Worm (Caenorhabditis elegans): ENCODE measurements around the gene parg-2.

Gene parg-2

DNA sequence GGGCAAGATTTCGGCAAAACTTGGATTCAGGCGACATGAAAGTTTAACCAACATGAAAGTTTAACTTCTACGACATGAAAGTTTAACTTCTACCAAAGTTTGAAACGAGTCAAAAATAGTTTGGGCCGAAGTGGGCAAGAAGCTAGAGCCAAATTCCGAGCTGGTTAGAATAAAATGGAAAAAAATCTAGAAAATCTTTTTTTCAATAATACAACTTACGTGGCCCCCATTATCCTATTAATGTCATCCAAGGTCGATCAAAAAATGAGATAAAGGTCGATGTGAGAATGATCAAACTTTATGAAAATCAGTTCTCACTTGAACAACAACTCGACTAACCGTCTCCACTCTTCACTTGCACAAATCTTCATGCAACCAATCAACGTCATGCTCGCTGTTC, 37.6 kb downstream of the parg-2 start, which contains the start of gene F08B4.8:
F08B4.8 (plus strand) TSS at position 301 of the 400 bp plus-strand sequence.
- TF ChIP-seq nhr-80 (tag; optimal IDR thresholded peaks at IDR 0.05) = no peak
- TF ChIP-seq Y95B8A.8 (GFP tag; IDR thresholded peaks at IDR 0.05) = no peak
- TF ChIP-seq T07F8.4 (tag; optimal IDR thresholded peaks at IDR 0.05) = no peak
- no peak for TF ChIP-seq ceh-91 (GFP tag; IDR thresholded peaks at IDR 0.05)
- no peak for TF ChIP-seq snpc-4 (GFP tag; optimal IDR thresholded peaks at IDR 0.05)
- no peak for TF ChIP-seq snpc-4 (tag; optimal IDR thresholded peaks at IDR 0.05)

DNA sequence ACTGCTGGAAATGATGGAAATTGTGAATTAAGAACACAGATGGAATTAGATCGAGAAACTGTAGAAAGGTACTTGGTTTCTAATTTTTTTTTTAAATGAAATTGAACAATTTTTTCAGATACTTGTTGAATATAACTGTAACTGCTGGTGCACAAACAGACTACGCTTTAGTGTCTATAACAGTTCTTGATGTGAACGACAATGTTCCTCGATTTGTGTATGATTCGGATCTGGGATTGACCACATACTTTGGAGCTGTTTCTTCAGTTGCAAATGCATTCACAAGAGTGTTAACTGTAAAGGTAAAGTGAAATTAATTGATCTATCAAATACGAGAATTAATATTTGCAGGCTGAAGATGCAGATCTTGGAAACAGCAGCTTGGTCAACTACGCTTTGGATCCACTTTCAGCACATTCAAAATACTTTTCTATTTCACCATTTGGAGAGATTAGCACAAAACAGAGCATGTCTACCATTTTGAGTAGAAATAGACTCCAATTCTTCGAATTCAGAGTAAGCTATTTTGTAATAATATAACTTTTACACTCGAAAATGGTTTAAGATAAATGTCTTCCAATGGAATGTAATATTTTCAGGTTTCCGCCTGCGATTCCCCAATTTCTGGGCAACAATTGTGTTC, 41.1 kb downstream of the parg-2 start:
- no peak for TF ChIP-seq T07F8.4 (tag; optimal IDR thresholded peaks at IDR 0.05)
- TF ChIP-seq F10E7.11 (tag; optimal IDR thresholded peaks at IDR 0.05) = no peak
- no peak for TF ChIP-seq ztf-28 (GFP tag; IDR thresholded peaks at IDR 0.05)

DNA sequence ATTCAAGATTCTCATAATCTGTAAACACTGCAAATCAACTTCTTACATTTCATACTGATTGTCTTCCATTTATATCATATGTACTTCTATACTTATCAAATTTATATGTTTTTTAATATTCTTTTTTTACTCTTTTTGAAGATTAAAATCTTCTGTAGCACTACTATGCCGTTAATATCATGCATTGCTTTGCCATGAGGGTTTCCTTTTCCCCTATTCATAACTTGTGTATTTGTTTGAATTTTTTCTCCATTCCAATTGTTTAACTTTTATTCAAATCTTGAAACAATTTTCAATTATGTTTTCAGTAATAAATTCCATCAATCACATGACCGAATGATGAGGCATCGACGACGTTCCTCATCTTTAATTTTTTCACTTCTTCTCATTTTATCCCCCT, 46.3 kb downstream of the parg-2 start, which contains the start of gene cdh-5:
cdh-5 (plus strand) TSS at position 301 of the 400 bp plus-strand sequence.
- TF ChIP-seq egl-44 (GFP tag; IDR thresholded peaks at IDR 0.05) = no peak
- TF ChIP-seq chd-7 (tag; optimal IDR thresholded peaks at IDR 0.05) = no peak
- no peak for TF ChIP-seq lin-54 (GFP tag; optimal IDR thresholded peaks at IDR 0.05)
- no peak for TF ChIP-seq Y53F4B.3 (GFP tag; IDR thresholded peaks at IDR 0.05)
- TF ChIP-seq snpc-4 (GFP tag; optimal IDR thresholded peaks at IDR 0.05) = no peak
- no peak for TF ChIP-seq snpc-4 (tag; optimal IDR thresholded peaks at IDR 0.05)

DNA sequence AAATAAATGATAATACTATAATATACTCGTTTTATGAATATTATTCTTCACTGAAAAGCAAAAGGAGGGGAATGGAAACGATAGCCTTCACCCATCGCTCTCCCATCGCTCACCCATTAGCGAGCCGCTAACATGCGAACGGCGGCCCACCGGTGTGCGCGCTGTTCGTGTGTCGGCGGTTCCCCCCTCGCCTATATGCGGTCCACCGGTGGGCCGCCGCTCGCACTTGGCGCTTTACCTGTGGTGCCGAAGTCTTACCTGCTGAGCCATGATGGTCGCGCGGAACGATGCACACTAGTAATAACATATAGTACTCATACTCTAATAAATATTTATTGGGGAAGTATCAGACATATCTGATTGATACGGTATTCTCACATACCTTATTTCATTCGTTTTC, 47.8 kb downstream of the parg-2 start:
- TF ChIP-seq egrh-3 (GFP tag; IDR thresholded peaks at IDR 0.05) = peak; percentile 63; the same call in 1 of the 2 replicates

DNA sequence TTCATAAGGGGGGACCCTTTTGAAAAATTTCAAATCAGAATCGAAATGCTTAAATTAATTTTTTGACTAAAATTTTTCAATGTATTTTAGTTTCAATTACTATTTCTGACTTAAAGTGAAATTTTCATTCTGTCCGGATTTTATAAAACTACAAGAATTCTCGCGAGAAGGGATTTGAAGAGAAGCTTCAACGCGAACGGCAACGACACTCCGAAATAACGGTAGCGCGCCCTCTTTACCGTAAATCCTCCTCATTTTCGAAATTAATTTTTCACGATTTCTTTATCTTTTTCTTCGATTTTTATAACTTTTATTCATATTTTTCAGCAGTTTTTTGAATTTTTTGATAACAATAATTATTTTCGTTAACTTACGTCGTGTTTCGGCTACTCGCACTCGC, 49.2 kb downstream of the parg-2 start:
- no peak for TF ChIP-seq let-526 (GFP tag; IDR thresholded peaks at IDR 0.05)
- no peak for TF ChIP-seq F10E7.11 (tag; optimal IDR thresholded peaks at IDR 0.05)
- peak; percentile 94 for TF ChIP-seq attf-3 (GFP tag; conservative IDR thresholded peaks at IDR 0.05)
- no peak for TF ChIP-seq akir-1 (GFP tag; optimal IDR thresholded peaks at IDR 0.05)
- no peak for TF ChIP-seq F57C9.4 (tag; optimal IDR thresholded peaks at IDR 0.05)
- TF ChIP-seq bed-2 (GFP tag; IDR thresholded peaks at IDR 0.05) = no peak
